Worm (Caenorhabditis elegans) whole organism, L2 larva: ENCODE results near the gene C27F2.7.
A peak's percentile ranks its signal among the peaks of the same experiment; 100 is the strongest.
"Not testable (repeated sequence)": the region's sequence is repeated elsewhere in the genome, so short reads cannot be mapped to it uniquely, and the experiment has no call there.

Experiments
- C34F6.9 ChIP-seq: fragments of 150-350 bp; optimal IDR thresholded peaks from 2 replicates; lab custom pipeline; 2014; ENCODE audit warnings: missing biosample characterization, missing genetic modification characterization
- F13H6.1 ChIP-seq: sonication (generic microtip); optimal IDR thresholded peaks from 2 replicates; lab custom pipeline; 2016; ENCODE audit warnings: missing genetic modification characterization, missing compliant biosample characterization
- R02D3.7 ChIP-seq: fragments of 150-350 bp; optimal IDR thresholded peaks from 2 replicates; lab custom pipeline; 2014; ENCODE audit warnings: missing biosample characterization, missing genetic modification characterization
- Y55F3AM.14 ChIP-seq: fragments of 200-800 bp; sonication (Bioruptor generic); optimal IDR thresholded peaks from 2 replicates; lab custom pipeline; 2018; ENCODE audit warnings: mild to moderate bottlenecking, missing genetic modification characterization, missing compliant biosample characterization
- alr-1 ChIP-seq: fragments of 150-350 bp; optimal IDR thresholded peaks from 2 replicates; lab custom pipeline; 2014; ENCODE audit warnings: missing biosample characterization, missing genetic modification characterization
- aly-2 ChIP-seq: fragments of 150-350 bp; optimal IDR thresholded peaks from 2 replicates; lab custom pipeline; 2014; ENCODE audit warnings: missing biosample characterization, missing genetic modification characterization
- blmp-1 ChIP-seq: sonication (generic microtip); optimal IDR thresholded peaks from 2 replicates; lab custom pipeline; 2017; ENCODE audit warnings: missing genetic modification characterization, mild to moderate bottlenecking, missing compliant biosample characterization, antibody characterized with exemption, moderate library complexity; ENCODE audit not compliant: insufficient read depth
- ceh-82 ChIP-seq: fragments of 150-350 bp; optimal IDR thresholded peaks from 2 replicates; lab custom pipeline; 2014; ENCODE audit warnings: missing biosample characterization, missing genetic modification characterization
- crh-2 ChIP-seq: sonication (generic microtip); optimal IDR thresholded peaks from 2 replicates; lab custom pipeline; 2017; ENCODE audit warnings: missing biosample characterization, missing genetic modification characterization
- dmd-4 ChIP-seq: sonication (generic microtip); optimal IDR thresholded peaks from 2 replicates; lab custom pipeline; 2017; ENCODE audit warnings: missing biosample characterization, missing genetic modification characterization
- egl-27 ChIP-seq: sonication (generic microtip); optimal IDR thresholded peaks from 3 replicates; lab custom pipeline; 2017; ENCODE audit warnings: missing biosample characterization, missing genetic modification reagents, missing genetic modification characterization
- elt-1 ChIP-seq: fragments of 150-350 bp; optimal IDR thresholded peaks from 2 replicates; lab custom pipeline; 2014; ENCODE audit warnings: missing biosample characterization, missing genetic modification characterization
- elt-3 ChIP-seq: sonication (generic microtip); optimal IDR thresholded peaks from 2 replicates; lab custom pipeline; 2017; ENCODE audit warnings: missing biosample characterization, missing genetic modification characterization
- fos-1 ChIP-seq: fragments of 150-350 bp; optimal IDR thresholded peaks from 2 replicates; lab custom pipeline; 2014; ENCODE audit warnings: missing biosample characterization, missing genetic modification characterization
- gmeb-1 ChIP-seq: fragments of 150-350 bp; optimal IDR thresholded peaks from 2 replicates; lab custom pipeline; 2014; ENCODE audit warnings: missing biosample characterization, missing genetic modification characterization
- lin-11 ChIP-seq: fragments of 150-350 bp; sonication (generic microtip); optimal IDR thresholded peaks from 2 replicates; lab custom pipeline; 2014; ENCODE audit warnings: missing biosample characterization, missing genetic modification characterization, inconsistent platforms, mixed read lengths
- lin-39 ChIP-seq: fragments of 150-350 bp; optimal IDR thresholded peaks from 2 replicates; lab custom pipeline; 2014; ENCODE audit warnings: missing biosample characterization, missing genetic modification reagents, missing genetic modification characterization
- lsy-2 ChIP-seq, 2 experiments: fragments of 150-350 bp in 1 of 2; sonication (generic microtip) in 1 of 2; optimal IDR thresholded peaks; 2 replicates each; lab custom pipeline; 2014 to 2017; ENCODE audit warnings: missing biosample characterization in 2 of 2, missing genetic modification characterization in 2 of 2
- mab-5 ChIP-seq: fragments of 150-350 bp; optimal IDR thresholded peaks from 2 replicates; lab custom pipeline; 2014; ENCODE audit warnings: missing biosample characterization, missing genetic modification characterization
- mbf-1 ChIP-seq: sonication (generic microtip); optimal IDR thresholded peaks from 2 replicates; lab custom pipeline; 2017; ENCODE audit warnings: missing biosample characterization, missing genetic modification characterization
- mdl-1 ChIP-seq, 2 experiments: fragments of 150-350 bp in 1 of 2; sonication (generic microtip) in 1 of 2; optimal IDR thresholded peaks; 2 replicates each; lab custom pipeline; 2017; ENCODE audit warnings: missing biosample characterization in 2 of 2, missing genetic modification characterization in 2 of 2
- nhr-10 ChIP-seq: sonication (generic microtip); optimal IDR thresholded peaks from 2 replicates; lab custom pipeline; 2017; ENCODE audit warnings: missing biosample characterization, missing genetic modification characterization
- nhr-11 ChIP-seq: fragments of 150-350 bp; optimal IDR thresholded peaks from 2 replicates; lab custom pipeline; 2014; ENCODE audit warnings: missing biosample characterization, missing genetic modification characterization
- nhr-12 ChIP-seq: fragments of 150-350 bp; optimal IDR thresholded peaks from 2 replicates; lab custom pipeline; 2014; ENCODE audit warnings: missing biosample characterization, missing genetic modification characterization
- nhr-129 ChIP-seq: fragments of 150-350 bp; optimal IDR thresholded peaks from 2 replicates; lab custom pipeline; 2014; ENCODE audit warnings: missing biosample characterization, missing genetic modification characterization
- nhr-21 ChIP-seq: fragments of 150-350 bp; optimal IDR thresholded peaks from 2 replicates; lab custom pipeline; 2014; ENCODE audit warnings: missing biosample characterization, missing genetic modification characterization
- nhr-237 ChIP-seq: fragments of 150-350 bp; optimal IDR thresholded peaks from 2 replicates; lab custom pipeline; 2014; ENCODE audit warnings: missing biosample characterization, missing genetic modification characterization
- nhr-25 ChIP-seq: fragments of 150-350 bp; sonication (generic microtip); optimal IDR thresholded peaks from 3 replicates; lab custom pipeline; 2014; ENCODE audit warnings: missing biosample characterization, missing genetic modification characterization
- nhr-6 ChIP-seq: fragments of 150-350 bp; optimal IDR thresholded peaks from 2 replicates; lab custom pipeline; 2014; ENCODE audit warnings: missing biosample characterization, missing genetic modification characterization
- nhr-77 ChIP-seq: fragments of 150-350 bp; optimal IDR thresholded peaks from 2 replicates; lab custom pipeline; 2014; ENCODE audit warnings: missing biosample characterization, missing genetic modification characterization
- peb-1 ChIP-seq: fragments of 150-350 bp; optimal IDR thresholded peaks from 2 replicates; lab custom pipeline; 2014; ENCODE audit warnings: missing biosample characterization, missing genetic modification characterization
- sem-4 ChIP-seq: fragments of 150-350 bp; optimal IDR thresholded peaks from 2 replicates; lab custom pipeline; 2014; ENCODE audit warnings: missing biosample characterization, missing genetic modification reagents, missing genetic modification characterization
- skn-1 ChIP-seq: sonication (generic microtip); optimal IDR thresholded peaks from 2 replicates; lab custom pipeline; 2017; ENCODE audit warnings: missing biosample characterization, missing genetic modification characterization
- sma-3 ChIP-seq: sonication (generic microtip); optimal IDR thresholded peaks from 2 replicates; lab custom pipeline; 2016; ENCODE audit warnings: missing genetic modification reagents, missing genetic modification characterization, missing compliant biosample characterization
- snpc-4 ChIP-seq: fragments of 150-350 bp; optimal IDR thresholded peaks from 2 replicates; lab custom pipeline; 2014; ENCODE audit warnings: missing biosample characterization, missing genetic modification characterization
- unc-39 ChIP-seq: fragments of 150-350 bp; optimal IDR thresholded peaks from 2 replicates; lab custom pipeline; 2014; ENCODE audit warnings: missing biosample characterization, missing genetic modification characterization
- unc-55 ChIP-seq: fragments of 150-350 bp; sonication (generic microtip); optimal IDR thresholded peaks from 3 replicates; lab custom pipeline; 2014; ENCODE audit warnings: missing biosample characterization, missing genetic modification reagents, missing genetic modification characterization
- unc-62 ChIP-seq: fragments of 150-350 bp; optimal IDR thresholded peaks from 2 replicates; lab custom pipeline; 2014; ENCODE audit warnings: missing biosample characterization, missing genetic modification reagents, missing genetic modification characterization
- zag-1 ChIP-seq: fragments of 150-350 bp; optimal IDR thresholded peaks from 2 replicates; lab custom pipeline; 2014; ENCODE audit warnings: missing biosample characterization, missing genetic modification characterization
- ztf-1 ChIP-seq: fragments of 200-800 bp; sonication (Bioruptor generic); conservative IDR thresholded peaks from 2 replicates; pipeline ENCODE4 v1.3.6; 2022; ENCODE audit warnings: missing genetic modification characterization, missing compliant biosample characterization
- ztf-11 ChIP-seq: sonication (generic microtip); optimal IDR thresholded peaks from 2 replicates; lab custom pipeline; 2017; ENCODE audit warnings: missing biosample characterization, missing genetic modification characterization
- ztf-4 ChIP-seq: fragments of 150-350 bp; optimal IDR thresholded peaks from 2 replicates; lab custom pipeline; 2014; ENCODE audit warnings: missing biosample characterization, missing genetic modification characterization

The C27F2.7 gene

DNA sequence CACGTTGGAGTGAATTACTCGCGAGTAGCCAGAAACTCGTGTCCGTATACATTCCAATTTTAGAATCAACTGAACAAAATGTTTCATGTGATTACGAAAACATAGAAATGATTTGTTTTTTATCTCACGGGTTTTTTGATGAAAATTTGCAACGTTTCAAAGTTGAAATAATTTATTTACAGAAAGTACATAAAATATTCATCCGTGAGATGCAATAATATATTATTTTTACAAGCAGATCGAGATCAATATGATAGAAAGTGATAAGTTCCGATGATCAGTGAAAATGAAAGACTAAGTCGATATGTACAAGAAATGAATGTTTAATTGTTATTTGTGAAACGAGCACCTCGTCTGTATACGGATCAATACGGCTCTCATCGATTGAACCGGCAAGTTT is 3.9 kb downstream of the C27F2.7 start, which contains the start of gene C27F2.6:
Gene C27F2.6, minus strand, starts transcription at position 101 of the 400 bp plus-strand sequence.
- TF ChIP-seq lsy-2 (tag; optimal IDR thresholded peaks at IDR 0.05; lab: Kevin White, UChicago); nhr-25 (tag; lab: Kevin White, UChicago); nhr-6: not testable (repeated sequence)

DNA sequence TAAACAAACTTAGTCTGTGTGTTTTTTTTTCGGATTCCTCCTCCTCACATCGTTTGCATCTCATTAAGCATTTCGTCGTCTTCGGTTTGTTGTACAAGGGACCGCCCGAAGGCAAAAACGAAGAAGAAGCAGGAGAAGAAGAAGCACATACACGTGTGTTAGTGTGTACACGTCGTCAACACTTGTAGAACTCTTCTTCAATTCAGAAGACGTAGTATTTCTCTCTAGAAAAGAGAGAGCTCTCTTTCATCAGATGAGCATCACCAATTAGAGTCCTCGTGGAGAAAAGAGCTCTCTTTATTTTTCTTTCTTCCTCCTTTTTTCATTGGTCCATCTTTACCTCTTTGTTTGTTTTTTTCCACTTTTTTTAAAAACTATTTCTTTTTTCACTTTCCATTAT is 16.1 kb downstream of the C27F2.7 start:
- TF ChIP-seq unc-55 (GFP tag; lab: Kevin White, UChicago) (no peak), lsy-2 (tag; optimal IDR thresholded peaks at IDR 0.05; lab: Kevin White, UChicago) (peak in 1 of 2 experiments; percentile 32), unc-39 (tag; lab: Kevin White, UChicago) (no peak), snpc-4 (tag; lab: Kevin White, UChicago) (no peak), nhr-129 (peak; percentile 2), skn-1 (tag; lab: Kevin White, UChicago) (no peak), ztf-4 (no peak), lin-11 (no peak), C34F6.9 (tag; lab: Kevin White, UChicago) (peak; percentile 41), ztf-11 (no peak)

DNA sequence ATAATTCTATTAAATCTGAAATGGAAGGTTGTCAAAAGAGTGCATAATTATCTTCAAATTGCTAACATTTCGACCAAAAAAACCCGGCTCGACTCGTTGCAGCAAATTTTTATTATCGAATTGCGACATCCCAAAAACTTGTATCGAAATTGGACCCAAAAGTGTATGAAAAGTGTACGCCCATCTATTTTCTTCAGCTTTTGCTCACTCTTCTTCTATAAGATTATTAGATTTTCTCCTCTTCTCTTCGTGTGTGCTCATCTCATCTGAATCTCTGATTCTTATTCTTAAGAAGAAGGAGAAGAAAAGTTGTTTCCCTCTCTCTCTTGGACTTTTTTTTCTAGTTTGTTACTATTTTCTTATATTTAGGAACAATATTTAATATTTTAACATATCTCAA is 17.1 kb downstream of the C27F2.7 start:
- TF ChIP-seq lsy-2 (tag; optimal IDR thresholded peaks at IDR 0.05; lab: Kevin White, UChicago), result peak in 1 of 2 experiments; percentile 26
- peak; percentile 29 for TF ChIP-seq C34F6.9 (tag; lab: Kevin White, UChicago)
- no peak for TF ChIP-seq nhr-12 (tag; lab: Kevin White, UChicago)
- TF ChIP-seq zag-1 (tag; lab: Kevin White, UChicago), result peak; percentile 49
- no peak for TF ChIP-seq elt-3 (tag; lab: Kevin White, UChicago)
- no peak for TF ChIP-seq nhr-10 (tag; lab: Kevin White, UChicago)

DNA sequence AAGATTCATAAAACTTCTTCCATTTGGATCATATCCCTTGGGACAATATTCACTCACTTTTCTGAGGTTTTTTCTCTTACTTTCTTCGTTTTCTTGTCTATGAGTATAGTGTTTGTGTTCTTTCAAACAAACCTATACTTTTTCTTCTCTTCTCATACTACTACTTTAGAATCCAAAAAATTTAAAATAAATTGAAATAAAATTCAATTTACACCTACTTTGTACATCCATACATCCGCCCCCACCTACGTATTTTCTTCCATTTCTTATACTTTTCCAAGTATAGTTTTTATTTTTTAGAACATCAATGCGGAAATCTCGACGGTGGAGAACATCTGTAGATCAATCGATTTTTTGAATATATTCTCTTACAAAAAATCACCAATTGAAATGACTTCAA is 19.0 kb downstream of the C27F2.7 start, which contains the start of gene nca-2:
Gene nca-2, plus strand, starts transcription at position 301 of the 400 bp plus-strand sequence.
- no peak for TF ChIP-seq blmp-1 (tag; lab: Kevin White, UChicago)
- no peak for TF ChIP-seq fos-1 (tag; lab: Kevin White, UChicago)
- TF ChIP-seq ztf-1 (GFP tag; lab: Robert Waterston, UW), result no peak
- no peak for TF ChIP-seq ztf-11
- TF ChIP-seq nhr-10 (tag; lab: Kevin White, UChicago), result no peak
- TF ChIP-seq nhr-12 (tag; lab: Kevin White, UChicago), result no peak
- no peak for TF ChIP-seq aly-2
- no peak for TF ChIP-seq nhr-237 (tag; lab: Kevin White, UChicago)
- TF ChIP-seq peb-1, result no peak

DNA sequence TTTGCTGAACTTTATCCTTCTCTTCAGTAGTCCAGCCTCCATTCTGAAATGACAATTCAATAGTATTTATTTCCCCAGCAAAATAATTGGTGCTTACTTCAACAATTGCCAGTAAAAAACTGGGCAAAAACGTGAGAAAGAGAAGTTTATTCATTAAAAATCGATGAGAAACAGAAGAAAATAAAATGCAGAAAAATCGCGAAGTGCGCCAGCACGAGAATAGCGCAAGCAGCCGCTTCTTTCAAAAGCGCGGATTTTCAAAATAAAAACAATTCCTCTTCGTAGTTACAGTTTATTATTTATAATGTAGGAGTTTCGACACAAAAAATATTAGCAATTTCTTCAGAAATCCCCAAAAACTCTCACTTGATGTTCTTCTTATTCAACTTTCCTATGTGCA is 21.4 kb downstream of the C27F2.7 start, which contains the start of gene C27F2.9:
Gene C27F2.9, minus strand, starts transcription at position 159 of the 400 bp plus-strand sequence.
- TF ChIP-seq nhr-6 (peak; percentile 72), lin-11 (peak; percentile 62), nhr-237 (tag; lab: Kevin White, UChicago) (no peak), lin-39 (tag; lab: Kevin White, UChicago) (no peak), zag-1 (tag; lab: Kevin White, UChicago) (peak; percentile 40), snpc-4 (tag; lab: Kevin White, UChicago) (peak; percentile 71), Y55F3AM.14 (peak; percentile 20), sem-4 (peak; percentile 80), elt-3 (tag; lab: Kevin White, UChicago) (no peak), sma-3 (GFP tag; lab: Kevin White, UChicago) (peak; percentile 90), crh-2 (tag; lab: Kevin White, UChicago) (peak; percentile 93), ztf-11 (no peak), peb-1 (no peak), mdl-1 (tag; optimal IDR thresholded peaks at IDR 0.05; lab: Kevin White, UChicago) (peak in 1 of 2 experiments; percentile 34), gmeb-1 (peak; percentile 100), elt-1 (no peak), aly-2 (no peak), nhr-11 (no peak), nhr-77 (tag; lab: Kevin White, UChicago) (peak; percentile 76), lsy-2 (tag; optimal IDR thresholded peaks at IDR 0.05; lab: Kevin White, UChicago) (peak; percentile 89 to 94), ceh-82 (tag; lab: Kevin White, UChicago) (peak; percentile 36), mab-5 (tag; lab: Kevin White, UChicago) (peak; percentile 84), F13H6.1 (peak; percentile 85), alr-1 (tag; lab: Kevin White, UChicago) (no peak), blmp-1 (tag; lab: Kevin White, UChicago) (peak; percentile 63), ztf-1 (GFP tag; lab: Robert Waterston, UW) (no peak), unc-62 (GFP tag; lab: Kevin White, UChicago) (no peak), mbf-1 (peak; percentile 26), egl-27 (tag; lab: Kevin White, UChicago) (no peak), dmd-4 (peak; percentile 27), unc-55 (GFP tag; lab: Kevin White, UChicago) (peak; percentile 95), ztf-4 (peak; percentile 55), nhr-21 (tag; lab: Kevin White, UChicago) (peak; percentile 75), nhr-25 (tag; lab: Kevin White, UChicago) (no peak), unc-39 (tag; lab: Kevin White, UChicago) (no peak), R02D3.7 (tag; lab: Kevin White, UChicago) (peak; percentile 37), C34F6.9 (tag; lab: Kevin White, UChicago) (peak; percentile 97), nhr-12 (tag; lab: Kevin White, UChicago) (no peak)
